Worm (Caenorhabditis elegans) whole organism, young adult: ENCODE results near the gene epic-2.

Experiments used
- B0019.2 ChIP-seq: fragments of 200-800 bp; sonication (Bioruptor generic); conservative IDR thresholded peaks from 2 replicates; pipeline ENCODE4 v1.3.6; 2022; ENCODE audit warnings: missing genetic modification reagents, missing genetic modification characterization, missing compliant biosample characterization
- B0035.1 ChIP-seq: sonication (generic microtip); optimal IDR thresholded peaks from 2 replicates; lab custom pipeline; 2016; ENCODE audit warnings: missing genetic modification characterization, mild to moderate bottlenecking, missing compliant biosample characterization, missing genotype, missing genetic modification reagents
- B0261.1 ChIP-seq: sonication (generic microtip); optimal IDR thresholded peaks from 2 replicates; lab custom pipeline; 2016; ENCODE audit warnings: mild to moderate bottlenecking, missing genetic modification characterization, moderate library complexity, missing compliant biosample characterization
- D2030.7 ChIP-seq: fragments of 200-800 bp; sonication (Bioruptor generic); IDR thresholded peaks from 2 replicates; pipeline ENCODE4 v1.3.6; 2022; ENCODE audit warnings: missing genetic modification reagents, missing genetic modification characterization, missing compliant biosample characterization
- F23B12.7 ChIP-seq: sonication (generic microtip); optimal IDR thresholded peaks from 2 replicates; lab custom pipeline; 2017; ENCODE audit warnings: missing genetic modification characterization, mild to moderate bottlenecking, missing compliant biosample characterization, antibody characterized with exemption, moderate library complexity; ENCODE audit not compliant: insufficient read depth
- F52B5.7 ChIP-seq: sonication (generic microtip); optimal IDR thresholded peaks from 2 replicates; lab custom pipeline; 2016; ENCODE audit warnings: mild to moderate bottlenecking, missing genetic modification characterization, missing compliant biosample characterization
- F57C9.4 ChIP-seq: sonication (generic microtip); optimal IDR thresholded peaks from 2 replicates; lab custom pipeline; 2017; ENCODE audit warnings: mild to moderate bottlenecking, missing genetic modification characterization, missing compliant biosample characterization
- K12H6.12 ChIP-seq: fragments of 200-800 bp; sonication (Bioruptor generic); optimal IDR thresholded peaks from 2 replicates; lab custom pipeline; 2018; ENCODE audit warnings: mild to moderate bottlenecking, missing genetic modification characterization, missing compliant biosample characterization
- Y53F4B.3 ChIP-seq: fragments of 200-800 bp; sonication (Bioruptor generic); IDR thresholded peaks from 2 replicates; pipeline ENCODE4 v1.3.6; 2022; ENCODE audit warnings: missing genetic modification reagents, missing genetic modification characterization, missing compliant biosample characterization
- Y79H2A.3 ChIP-seq: fragments of 200-800 bp; sonication (Bioruptor generic); conservative IDR thresholded peaks from 2 replicates; pipeline ENCODE4 v1.3.6; 2022; ENCODE audit warnings: missing genetic modification reagents, missing genetic modification characterization, missing compliant biosample characterization
- ama-1 ChIP-seq, 3 experiments: fragments of 150-350 bp in 1 of 3; sonication (generic microtip) in 2 of 3; optimal IDR thresholded peaks; 2 replicates each; lab custom pipeline; 2014 to 2018; ENCODE audit warnings: missing biosample characterization in 2 of 3, missing genetic modification characterization in 2 of 3, missing genetic modification reagents in 2 of 3
- aptf-2 ChIP-seq: fragments of 200-800 bp; sonication (Bioruptor generic); conservative IDR thresholded peaks from 2 replicates; pipeline ENCODE4 v1.3.6; 2022; ENCODE audit warnings: missing genetic modification reagents, missing genetic modification characterization, missing compliant biosample characterization
- aptf-3 ChIP-seq: fragments of 200-800 bp; sonication (Bioruptor generic); IDR thresholded peaks from 2 replicates; pipeline ENCODE4 v1.3.6; 2022; ENCODE audit warnings: missing genetic modification characterization, missing compliant biosample characterization
- attf-3 ChIP-seq: fragments of 200-800 bp; sonication (Bioruptor generic); conservative IDR thresholded peaks from 2 replicates; pipeline ENCODE4 v1.3.6; 2022; ENCODE audit warnings: missing genetic modification reagents, missing genetic modification characterization, missing compliant biosample characterization
- ccch-3 ChIP-seq: fragments of 200-800 bp; sonication (Bioruptor generic); optimal IDR thresholded peaks from 2 replicates; lab custom pipeline; 2018; ENCODE audit warnings: mild to moderate bottlenecking, missing genetic modification characterization, missing compliant biosample characterization
- ceh-40 ChIP-seq: fragments of 200-800 bp; sonication (Bioruptor generic); IDR thresholded peaks from 2 replicates; pipeline ENCODE4 v1.3.6; 2022; ENCODE audit warnings: missing genetic modification characterization, missing compliant biosample characterization
- ceh-91 ChIP-seq: fragments of 200-800 bp; sonication (Bioruptor generic); IDR thresholded peaks from 2 replicates; pipeline ENCODE4 v1.3.6; 2022; ENCODE audit warnings: missing genetic modification reagents, missing genetic modification characterization, missing compliant biosample characterization
- chd-7 ChIP-seq: sonication (generic microtip); optimal IDR thresholded peaks from 2 replicates; lab custom pipeline; 2016; ENCODE audit warnings: mild to moderate bottlenecking, missing genetic modification characterization, moderate library complexity, missing compliant biosample characterization
- die-1 ChIP-seq: sonication (generic microtip); optimal IDR thresholded peaks from 2 replicates; lab custom pipeline; 2016; ENCODE audit warnings: missing genotype, mild to moderate bottlenecking, missing genetic modification characterization, missing compliant biosample characterization
- dpl-1 ChIP-seq: fragments of 150-350 bp; optimal IDR thresholded peaks from 2 replicates; lab custom pipeline; 2014; ENCODE audit warnings: missing biosample characterization, missing genetic modification reagents, missing genetic modification characterization
- efl-1 ChIP-seq: fragments of 150-350 bp; optimal IDR thresholded peaks from 2 replicates; lab custom pipeline; 2014; ENCODE audit warnings: missing biosample characterization, missing genetic modification reagents, missing genetic modification characterization
- egl-18 ChIP-seq: fragments of 200-800 bp; sonication (Bioruptor generic); IDR thresholded peaks from 2 replicates; pipeline ENCODE4 v1.3.6; 2022; ENCODE audit warnings: missing genetic modification reagents, missing genetic modification characterization, missing compliant biosample characterization
- ekl-4 ChIP-seq: fragments of 200-800 bp; sonication (Bioruptor generic); IDR thresholded peaks from 2 replicates; pipeline ENCODE4 v1.3.6; 2022; ENCODE audit warnings: missing genetic modification reagents, missing genetic modification characterization, missing compliant biosample characterization
- ets-4 ChIP-seq: fragments of 200-800 bp; sonication (Bioruptor generic); optimal IDR thresholded peaks from 2 replicates; lab custom pipeline; 2018; ENCODE audit warnings: mild to moderate bottlenecking, missing genetic modification characterization, missing compliant biosample characterization
- gei-17 ChIP-seq: fragments of 200-800 bp; sonication (Bioruptor generic); optimal IDR thresholded peaks from 2 replicates; lab custom pipeline; 2018; ENCODE audit warnings: mild to moderate bottlenecking, missing genetic modification characterization, missing compliant biosample characterization
- hlh-26 ChIP-seq: fragments of 200-800 bp; sonication (Bioruptor generic); conservative IDR thresholded peaks from 2 replicates; pipeline ENCODE4 v1.3.6; 2022; ENCODE audit warnings: missing genetic modification reagents, missing genetic modification characterization, missing compliant biosample characterization
- hmg-1.2 ChIP-seq: fragments of 200-800 bp; sonication (Bioruptor generic); IDR thresholded peaks from 2 replicates; pipeline ENCODE4 v1.3.6; 2022; ENCODE audit warnings: missing genetic modification reagents, missing genetic modification characterization, missing compliant biosample characterization
- hmg-20 ChIP-seq: fragments of 200-800 bp; sonication (Bioruptor generic); IDR thresholded peaks from 2 replicates; pipeline ENCODE4 v1.3.6; 2022; ENCODE audit warnings: missing genetic modification reagents, missing genetic modification characterization, missing compliant biosample characterization
- hrde-1 ChIP-seq: sonication (generic microtip); optimal IDR thresholded peaks from 2 replicates; lab custom pipeline; 2016; ENCODE audit warnings: missing genetic modification characterization, mild to moderate bottlenecking, missing compliant biosample characterization, moderate library complexity, missing genotype, missing genetic modification reagents, borderline replicate concordance
- let-526 ChIP-seq: fragments of 200-800 bp; sonication (Bioruptor generic); IDR thresholded peaks from 2 replicates; pipeline ENCODE4 v1.3.6; 2022; ENCODE audit warnings: missing genetic modification reagents, missing genetic modification characterization, missing compliant biosample characterization
- lin-54 ChIP-seq: fragments of 200-800 bp; sonication (Bioruptor generic); optimal IDR thresholded peaks from 2 replicates; lab custom pipeline; 2018; ENCODE audit warnings: mild to moderate bottlenecking, missing genetic modification characterization, missing compliant biosample characterization
- lir-1 ChIP-seq: fragments of 200-800 bp; sonication (Bioruptor generic); conservative IDR thresholded peaks from 2 replicates; pipeline ENCODE4 v1.3.6; 2022; ENCODE audit warnings: missing genetic modification reagents, missing genetic modification characterization, missing compliant biosample characterization
- lsl-1 ChIP-seq: fragments of 200-800 bp; sonication (Bioruptor generic); optimal IDR thresholded peaks from 2 replicates; lab custom pipeline; 2018; ENCODE audit warnings: mild to moderate bottlenecking, missing genetic modification characterization, moderate library complexity, missing compliant biosample characterization
- madf-3 ChIP-seq: fragments of 200-800 bp; sonication (Bioruptor generic); IDR thresholded peaks from 2 replicates; pipeline ENCODE4 v1.3.6; 2022; ENCODE audit warnings: missing genetic modification reagents, missing genetic modification characterization, missing compliant biosample characterization
- mes-4 ChIP-seq: sonication (generic microtip); optimal IDR thresholded peaks from 2 replicates; lab custom pipeline; 2016; ENCODE audit warnings: missing genotype, missing genetic modification characterization, missing compliant biosample characterization
- nhr-179 ChIP-seq: sonication (generic microtip); optimal IDR thresholded peaks from 2 replicates; lab custom pipeline; 2016; ENCODE audit warnings: mild to moderate bottlenecking, missing genetic modification characterization, missing compliant biosample characterization
- nhr-80 ChIP-seq: sonication (generic microtip); optimal IDR thresholded peaks from 2 replicates; lab custom pipeline; 2016; ENCODE audit warnings: missing genetic modification characterization, missing compliant biosample characterization
- nhr-90 ChIP-seq: sonication (generic microtip); optimal IDR thresholded peaks from 2 replicates; lab custom pipeline; 2016; ENCODE audit warnings: missing genotype, mild to moderate bottlenecking, missing genetic modification characterization, missing compliant biosample characterization
- pha-4 ChIP-seq: fragments of 150-350 bp; sonication (generic microtip); optimal IDR thresholded peaks from 2 replicates; lab custom pipeline; 2014; ENCODE audit warnings: missing biosample characterization, missing genetic modification reagents, missing genetic modification characterization
- snpc-1.1 ChIP-seq: sonication (generic microtip); optimal IDR thresholded peaks from 2 replicates; lab custom pipeline; 2017; ENCODE audit warnings: missing genetic modification characterization, mild to moderate bottlenecking, missing compliant biosample characterization, antibody characterized with exemption, moderate library complexity, missing genotype, missing genetic modification reagents; ENCODE audit not compliant: insufficient read depth
- snpc-1.3 ChIP-seq: sonication (generic microtip); optimal IDR thresholded peaks from 2 replicates; lab custom pipeline; 2017; ENCODE audit warnings: missing genetic modification characterization, mild to moderate bottlenecking, missing compliant biosample characterization, antibody characterized with exemption, moderate library complexity, missing genotype, missing genetic modification reagents; ENCODE audit not compliant: insufficient read depth
- snpc-3.4 ChIP-seq: sonication (generic microtip); optimal IDR thresholded peaks from 2 replicates; lab custom pipeline; 2017; ENCODE audit warnings: missing genetic modification characterization, mild to moderate bottlenecking, missing compliant biosample characterization, antibody characterized with exemption, moderate library complexity, missing genotype, missing genetic modification reagents
- snpc-4 ChIP-seq, 5 experiments: fragments of 150-350 bp in 1 of 5; sonication (generic microtip) in 4 of 5; optimal IDR thresholded peaks; 2 replicates each; lab custom pipeline; 2014 to 2018; ENCODE audit warnings: missing genetic modification characterization in 5 of 5, missing biosample characterization in 3 of 5, antibody characterized with exemption in 2 of 5, mild to moderate bottlenecking in 2 of 5, missing compliant biosample characterization in 2 of 5, missing genotype in 2 of 5, moderate library complexity in 2 of 5, missing genetic modification reagents in 1 of 5
- sptf-2 ChIP-seq: fragments of 200-800 bp; sonication (Bioruptor generic); optimal IDR thresholded peaks from 2 replicates; lab custom pipeline; 2018; ENCODE audit warnings: mild to moderate bottlenecking, missing genetic modification characterization, missing compliant biosample characterization
- ztf-22 ChIP-seq: fragments of 200-800 bp; sonication (Bioruptor generic); optimal IDR thresholded peaks from 2 replicates; lab custom pipeline; 2018; ENCODE audit warnings: mild to moderate bottlenecking, missing genetic modification characterization, moderate library complexity, missing compliant biosample characterization
- ztf-6 ChIP-seq: fragments of 200-800 bp; sonication (Bioruptor generic); IDR thresholded peaks from 2 replicates; pipeline ENCODE4 v1.3.6; 2022; ENCODE audit warnings: missing genetic modification reagents, missing genetic modification characterization, missing compliant biosample characterization

The epic-2 gene

DNA sequence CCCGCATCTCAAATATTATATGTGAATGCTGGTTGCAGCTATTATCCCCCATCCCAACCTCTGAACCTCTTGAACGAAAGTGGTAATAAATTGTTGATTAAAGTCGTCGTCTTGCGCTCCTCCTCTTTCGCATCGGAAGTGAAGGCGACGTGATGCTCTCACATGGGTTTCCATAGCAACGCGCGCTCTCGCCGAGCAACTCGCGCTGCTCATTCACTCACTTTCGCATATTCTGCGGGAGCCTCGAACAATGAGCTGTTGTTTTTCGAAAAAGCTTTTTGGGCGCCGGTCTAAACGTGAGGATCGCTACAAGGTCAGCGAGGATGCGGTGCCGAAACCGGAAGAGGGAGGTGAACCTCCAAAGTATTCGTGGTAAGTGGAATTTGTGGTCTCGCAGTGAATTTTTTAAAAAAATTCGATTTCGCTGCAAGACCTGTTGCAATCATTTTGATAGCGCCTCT is 9.5 kb upstream of the epic-2 start, which contains the start of gene rpi-2 (continued):
- TF ChIP-seq Y53F4B.3, result peak; percentile 58
- TF ChIP-seq F52B5.7 (tag; lab: Kevin White, UChicago), result peak; percentile 97
- TF ChIP-seq nhr-80, result no peak
- TF ChIP-seq nhr-179, result no peak
- TF ChIP-seq hlh-26 (GFP tag; lab: Robert Waterston, UW), result 0 out of 2 replicates have a peak, but pooled peaks have one; percentile 70
- no peak for TF ChIP-seq ztf-22 (GFP tag; lab: Kevin White, UChicago)
- peak; percentile 21 for TF ChIP-seq snpc-1.1 (tag; lab: Kevin White, UChicago)
- peak; percentile 80 for TF ChIP-seq B0035.1 (tag; lab: Kevin White, UChicago)
- TF ChIP-seq snpc-4 (GFP tag; optimal IDR thresholded peaks at IDR 0.05; lab: Kevin White, UChicago), result no peak
- peak in 3 of 4 experiments; percentile 48 to 61 (median 56) for TF ChIP-seq snpc-4 (tag; optimal IDR thresholded peaks at IDR 0.05; lab: Kevin White, UChicago)
- peak; percentile 91 for TF ChIP-seq aptf-3
- TF ChIP-seq snpc-3.4 (tag; lab: Kevin White, UChicago), result peak; percentile 87
- TF ChIP-seq ceh-91 (GFP tag; lab: Robert Waterston, UW), result peak; percentile 45; the same call in 1 of the 2 replicates
- TF ChIP-seq K12H6.12 (tag; lab: Kevin White, UChicago), result peak; percentile 42
- TF ChIP-seq hmg-20 (GFP tag; lab: Robert Waterston, UW), result peak; percentile 78
- peak; percentile 96 for TF ChIP-seq ekl-4
- TF ChIP-seq hmg-1.2, result peak; percentile 59
- no peak for TF ChIP-seq sptf-2 (GFP tag; lab: Kevin White, UChicago)
- peak; percentile 83 for TF ChIP-seq chd-7 (tag; lab: Kevin White, UChicago)
- no peak for TF ChIP-seq lir-1 (GFP tag; lab: Robert Waterston, UW)
- TF ChIP-seq mes-4 (tag; lab: Kevin White, UChicago), result peak; percentile 60
- TF ChIP-seq lsl-1 (GFP tag; lab: Kevin White, UChicago), result peak; percentile 68
- no peak for TF ChIP-seq pha-4
- no peak for TF ChIP-seq snpc-1.3 (tag; lab: Kevin White, UChicago)
- TF ChIP-seq F23B12.7 (tag; lab: Kevin White, UChicago), result no peak
- TF ChIP-seq ccch-3 (GFP tag; lab: Kevin White, UChicago), result no peak
- peak; percentile 5 for TF ChIP-seq gei-17
- TF ChIP-seq die-1 (tag; lab: Kevin White, UChicago), result peak; percentile 71
- peak; percentile 34 for TF ChIP-seq ets-4 (GFP tag; lab: Kevin White, UChicago)
- 0 out of 2 replicates have a peak, but pooled peaks have one; percentile 41 for TF ChIP-seq aptf-2 (GFP tag; lab: Robert Waterston, UW)
- no peak for TF ChIP-seq ztf-6 (GFP tag; lab: Robert Waterston, UW)
- no peak for TF ChIP-seq efl-1 (GFP tag; lab: Kevin White, UChicago)
- peak; percentile 86 for TF ChIP-seq lin-54 (GFP tag; lab: Kevin White, UChicago)
- peak; percentile 66 for TF ChIP-seq nhr-90 (tag; lab: Kevin White, UChicago)
- TF ChIP-seq let-526, result 0 out of 2 replicates have a peak, but pooled peaks have one; percentile 59
- peak; percentile 93 for TF ChIP-seq madf-3 (GFP tag; lab: Robert Waterston, UW)
- TF ChIP-seq B0019.2, result no peak
- TF ChIP-seq dpl-1 (GFP tag; lab: Kevin White, UChicago), result peak; percentile 17
- no peak for TF ChIP-seq ama-1 (optimal IDR thresholded peaks at IDR 0.05; lab: Kevin White, UChicago)
- peak; percentile 49 to 50 for TF ChIP-seq ama-1 (GFP tag; optimal IDR thresholded peaks at IDR 0.05; lab: Kevin White, UChicago)
- TF ChIP-seq B0261.1 (tag; lab: Kevin White, UChicago), result peak; percentile 21
- peak; percentile 98 for TF ChIP-seq Y79H2A.3 (GFP tag; lab: Robert Waterston, UW)
- no peak for TF ChIP-seq F57C9.4
- TF ChIP-seq D2030.7 (GFP tag; lab: Robert Waterston, UW), result peak; percentile 60
- TF ChIP-seq egl-18 (GFP tag; lab: Robert Waterston, UW), result 0 out of 2 replicates have a peak, but pooled peaks have one; percentile 36
- TF ChIP-seq attf-3, result peak; percentile 54; the same call in 1 of the 2 replicates
- TF ChIP-seq hrde-1, result peak; percentile 95
- TF ChIP-seq ceh-40, result peak; percentile 94
